Worm (Caenorhabditis elegans) whole organism, early embryonic: ENCODE measurements around the gene T26E4.2.

Source experiments
- B0310.2 ChIP-seq: sonication (generic microtip); optimal IDR thresholded peaks from 2 replicates; lab custom pipeline; 2016; ENCODE audit warnings: mild to moderate bottlenecking, missing genetic modification characterization, missing compliant biosample characterization
- F13C5.2 ChIP-seq: sonication (generic microtip); optimal IDR thresholded peaks from 2 replicates; lab custom pipeline; 2017; ENCODE audit warnings: mild to moderate bottlenecking, missing genetic modification characterization, inconsistent platforms, missing compliant biosample characterization
- aly-1 ChIP-seq: sonication (generic microtip); optimal IDR thresholded peaks from 2 replicates; lab custom pipeline; 2016; ENCODE audit warnings: missing genetic modification characterization, missing compliant biosample characterization
- ama-1 ChIP-seq: fragments of 150-350 bp; optimal IDR thresholded peaks from 2 replicates; lab custom pipeline; 2014
- ceh-13 ChIP-seq: fragments of 200-800 bp; sonication (Bioruptor generic); optimal IDR thresholded peaks from 2 replicates; lab custom pipeline; 2018; ENCODE audit warnings: mild to moderate bottlenecking, missing genetic modification characterization, missing compliant biosample characterization
- flt-1 ChIP-seq: fragments of 200-800 bp; sonication (Bioruptor generic); IDR thresholded peaks from 2 replicates; pipeline ENCODE4 v1.3.6; 2022; ENCODE audit warnings: missing genetic modification characterization, missing compliant biosample characterization
- hmbx-1 ChIP-seq: sonication (generic microtip); optimal IDR thresholded peaks from 2 replicates; lab custom pipeline; 2016; ENCODE audit warnings: mild to moderate bottlenecking, missing genetic modification characterization, missing compliant biosample characterization
- hmg-4 ChIP-seq: fragments of 200-800 bp; sonication (Bioruptor generic); optimal IDR thresholded peaks from 2 replicates; lab custom pipeline; 2018; ENCODE audit warnings: mild to moderate bottlenecking, missing genetic modification characterization, missing compliant biosample characterization
- pes-1 ChIP-seq: fragments of 200-800 bp; sonication (Bioruptor generic); IDR thresholded peaks from 2 replicates; pipeline ENCODE4 v1.3.6; 2022; ENCODE audit warnings: missing genetic modification reagents, missing genetic modification characterization, missing compliant biosample characterization
- scrt-1 ChIP-seq: fragments of 200-800 bp; sonication (Bioruptor generic); IDR thresholded peaks from 2 replicates; pipeline ENCODE4 v1.3.6; 2022; ENCODE audit warnings: missing genetic modification characterization, missing compliant biosample characterization
- sea-1 ChIP-seq: fragments of 200-800 bp; sonication (Bioruptor generic); conservative IDR thresholded peaks from 2 replicates; pipeline ENCODE4 v1.3.6; 2022; ENCODE audit warnings: missing genetic modification characterization, missing compliant biosample characterization
- tbx-37 ChIP-seq: fragments of 200-800 bp; sonication (Bioruptor generic); conservative IDR thresholded peaks from 2 replicates; pipeline ENCODE4 v1.3.6; 2022; ENCODE audit warnings: missing genetic modification reagents, missing genetic modification characterization, missing compliant biosample characterization
- tra-4 ChIP-seq: sonication (generic microtip); optimal IDR thresholded peaks from 2 replicates; lab custom pipeline; 2017; ENCODE audit warnings: missing genetic modification characterization, missing compliant biosample characterization

ce11 chrV:15809543-15809942 lies 28.4 kb downstream of the T26E4.2 start, which contains the start of gene srsx-36:
- TF ChIP-seq ama-1 (lab: Kevin White, UChicago) (no peak), ceh-13 (GFP tag; lab: Kevin White, UChicago) (no peak), F13C5.2 (tag; lab: Kevin White, UChicago) (no peak), tra-4 (tag; lab: Kevin White, UChicago) (no peak), tbx-37 (GFP tag; lab: Robert Waterston, UW) (no peak), aly-1 (tag; lab: Kevin White, UChicago) (no peak), hmg-4 (GFP tag; lab: Kevin White, UChicago) (no peak), B0310.2 (tag; lab: Kevin White, UChicago) (no peak), flt-1 (GFP tag; lab: Robert Waterston, UW) (no peak), scrt-1 (GFP tag; lab: Robert Waterston, UW) (no peak), pes-1 (GFP tag; lab: Robert Waterston, UW) (no peak), sea-1 (no peak), hmbx-1 (tag; lab: Kevin White, UChicago) (no peak)
